Worm (Caenorhabditis elegans): ENCODE measurements around the gene gst-18.
A peak's percentile ranks its signal among the peaks of the same experiment; 100 is the strongest.

Gene gst-18

ce11 chrII:13630690-13631089 lies at the start of gene gst-18, which contains the start of gene gst-17:
TSS of gene gst-18 (minus strand) at chrII:13630887.
TSS of gene gst-17 (minus strand) at chrII:13630790.
- TF ChIP-seq ama-1 (optimal IDR thresholded peaks at IDR 0.05) (no peak), ces-1 (GFP tag; optimal IDR thresholded peaks at IDR 0.05) (no peak), nhr-6 (tag; optimal IDR thresholded peaks at IDR 0.05) (no peak), T26A8.4 (GFP tag; IDR thresholded peaks at IDR 0.05) (no peak), tra-1 (GFP tag; IDR thresholded peaks at IDR 0.05) (no peak), F37D6.2 (tag; optimal IDR thresholded peaks at IDR 0.05) (no peak)

- peak in 1 of 2 experiments; percentile 53 for TF ChIP-seq mdl-1 (tag; optimal IDR thresholded peaks at IDR 0.05)
- TF ChIP-seq Y75B8A.6 (GFP tag; IDR thresholded peaks at IDR 0.05): no peak
- peak; percentile 91 for TF ChIP-seq aha-1 (tag)
- peak; percentile 85 for TF ChIP-seq nhr-48 (tag; optimal IDR thresholded peaks at IDR 0.05)
- 0 out of 2 replicates have a peak, but pooled peaks have one; percentile 29 for TF ChIP-seq ceh-20 (GFP tag; IDR thresholded peaks at IDR 0.05)
- peak in 1 of 2 experiments; percentile 68 for TF ChIP-seq unc-62 (GFP tag; optimal IDR thresholded peaks at IDR 0.05 in 1 of 2)
- no peak for TF ChIP-seq unc-62 (tag; optimal IDR thresholded peaks at IDR 0.05)
- TF ChIP-seq hlh-11 (tag; optimal IDR thresholded peaks at IDR 0.05): peak; percentile 41
- TF ChIP-seq hlh-30 (tag; optimal IDR thresholded peaks at IDR 0.05; ENCODE audit: insufficient read depth): peak; percentile 57
- 0 out of 2 replicates have a peak, but pooled peaks have one; percentile 9 for TF ChIP-seq mxl-2 (GFP tag; conservative IDR thresholded peaks at IDR 0.05)
- peak; percentile 16 for TF ChIP-seq cey-2 (tag; optimal IDR thresholded peaks at IDR 0.05; ENCODE audit: borderline replicate concordance, insufficient read depth)
- peak; percentile 51 for TF ChIP-seq nhr-28 (tag; optimal IDR thresholded peaks at IDR 0.05)
- TF ChIP-seq daf-19 (GFP tag; conservative IDR thresholded peaks at IDR 0.05): no peak
- TF ChIP-seq zfp-2 (tag; optimal IDR thresholded peaks at IDR 0.05): no peak
- peak in 1 of 2 experiments; percentile 28 for TF ChIP-seq lsy-2 (tag; optimal IDR thresholded peaks at IDR 0.05)
- TF ChIP-seq lir-3 (tag; optimal IDR thresholded peaks at IDR 0.05): no peak
- TF ChIP-seq nhr-77 (tag; optimal IDR thresholded peaks at IDR 0.05): peak; percentile 5
- TF ChIP-seq mxl-3 (GFP tag; optimal IDR thresholded peaks at IDR 0.05): peak; percentile 25
- peak; percentile 3 for TF ChIP-seq nhr-102 (tag; optimal IDR thresholded peaks at IDR 0.05)
- TF ChIP-seq dmd-6 (GFP tag; IDR thresholded peaks at IDR 0.05): 0 out of 2 replicates have a peak, but pooled peaks have one; percentile 6
Measured at ce11 chrII:13679775-13680320, 49.2 kb upstream of the gst-18 start.

ce11 chrII:13678555-13679119 lies 48.0 kb upstream of the gst-18 start:
- peak; percentile 87 for TF ChIP-seq hlh-11 (tag; optimal IDR thresholded peaks at IDR 0.05)
- no peak for TF ChIP-seq ZK337.2 (GFP tag; IDR thresholded peaks at IDR 0.05)
- peak in 1 of 2 experiments; percentile 100 for TF ChIP-seq unc-62 (GFP tag; optimal IDR thresholded peaks at IDR 0.05 in 1 of 2)
- TF ChIP-seq unc-62 (tag; optimal IDR thresholded peaks at IDR 0.05): no peak
- TF ChIP-seq lin-38 (GFP tag; IDR thresholded peaks at IDR 0.05): no peak
- no peak for TF ChIP-seq tag-97 (GFP tag; IDR thresholded peaks at IDR 0.05)
- no peak for TF ChIP-seq daf-8 (GFP tag; IDR thresholded peaks at IDR 0.05)
- TF ChIP-seq fkh-10 (GFP tag; optimal IDR thresholded peaks at IDR 0.05): no peak
- peak in 1 of 2 experiments; percentile 55 for TF ChIP-seq mdl-1 (tag; optimal IDR thresholded peaks at IDR 0.05)
- TF ChIP-seq nhr-102 (tag; optimal IDR thresholded peaks at IDR 0.05): no peak
- 0 out of 2 replicates have a peak, but pooled peaks have one; percentile 28 for TF ChIP-seq nhr-42 (GFP tag; IDR thresholded peaks at IDR 0.05)
- peak; percentile 56 for TF ChIP-seq nhr-25 (tag; optimal IDR thresholded peaks at IDR 0.05; ENCODE audit: borderline replicate concordance, insufficient read depth)
- TF ChIP-seq mxl-2 (GFP tag; conservative IDR thresholded peaks at IDR 0.05): 0 out of 2 replicates have a peak, but pooled peaks have one; percentile 18
- peak; percentile 55 for TF ChIP-seq nhr-10 (tag; optimal IDR thresholded peaks at IDR 0.05)
- no peak for TF ChIP-seq arid-1 (GFP tag; conservative IDR thresholded peaks at IDR 0.05)
- peak; percentile 66 for TF ChIP-seq nhr-48 (tag; optimal IDR thresholded peaks at IDR 0.05)
- TF ChIP-seq dmd-9 (GFP tag; IDR thresholded peaks at IDR 0.05): no peak
- TF ChIP-seq nhr-28 (tag; optimal IDR thresholded peaks at IDR 0.05): peak; percentile 54
- TF ChIP-seq lim-7 (GFP tag; IDR thresholded peaks at IDR 0.05): no peak
- no peak for TF ChIP-seq zip-11 (GFP tag; IDR thresholded peaks at IDR 0.05)
- no peak for TF ChIP-seq spr-3 (GFP tag; optimal IDR thresholded peaks at IDR 0.05)
- no peak for TF ChIP-seq nhr-41 (GFP tag; IDR thresholded peaks at IDR 0.05)
- peak; percentile 22; the same call in 1 of the 2 replicates for TF ChIP-seq set-16 (GFP tag; IDR thresholded peaks at IDR 0.05)
- no peak for TF ChIP-seq ama-1 (optimal IDR thresholded peaks at IDR 0.05)
- TF ChIP-seq lsy-2 (tag; optimal IDR thresholded peaks at IDR 0.05): no peak
- TF ChIP-seq madf-9 (GFP tag; conservative IDR thresholded peaks at IDR 0.05): no peak
- TF ChIP-seq ceh-62 (tag; optimal IDR thresholded peaks at IDR 0.05): no peak
- no peak for TF ChIP-seq lir-3 (tag; optimal IDR thresholded peaks at IDR 0.05)
- TF ChIP-seq hlh-30 (tag; optimal IDR thresholded peaks at IDR 0.05; ENCODE audit: insufficient read depth): peak; percentile 5
- no peak for TF ChIP-seq skn-1 (tag; optimal IDR thresholded peaks at IDR 0.05)
- TF ChIP-seq ztf-7 (tag; optimal IDR thresholded peaks at IDR 0.05): no peak
